Fruit fly (Drosophila melanogaster): ENCODE results near the gene Sam-S.

dm6 chr2L:71457-71856 is 35.2 kb upstream of the Sam-S start, which contains the start of gene galectin:
- TF ChIP-seq CG12605 (GFP tag; IDR thresholded peaks at IDR 0.05) (no peak), EcR (GFP tag; optimal IDR thresholded peaks at IDR 0.05) (no peak), gl (tag; optimal IDR thresholded peaks at IDR 0.05) (no peak), CG34367 (tag; optimal IDR thresholded peaks at IDR 0.05) (no peak), CG14655 (GFP tag; optimal IDR thresholded peaks at IDR 0.05) (no peak), rn (GFP tag; IDR thresholded peaks at IDR 0.05) (no peak), Snoo (tag; optimal IDR thresholded peaks at IDR 0.05) (no peak), CG9948 (tag; optimal IDR thresholded peaks at IDR 0.05) (no peak), CG8159 (tag; optimal IDR thresholded peaks at IDR 0.05) (no peak), D1 (tag; optimal IDR thresholded peaks at IDR 0.05) (no peak)

All from whole organism, pupa.